Worm (Caenorhabditis elegans) whole organism, dauer: Measurements from ENCODE around the gene ncs-1.

Experiments used
- unc-62 ChIP-seq: sonication (generic microtip); optimal IDR thresholded peaks from 2 replicates; lab custom pipeline; 2017; ENCODE audit warnings: missing biosample characterization, missing genetic modification reagents, missing genetic modification characterization

ncs-1 gene

ce11 chrX:974499-975235, 11.6 kb upstream of the ncs-1 start, which contains the start of gene vps-45:
TSS of gene vps-45 (minus strand) at chrX:974848.
- TF ChIP-seq unc-62 = no peak

ce11 chrX:970072-970471, 7.0 kb upstream of the ncs-1 start, which contains the start of gene C44C1.6:
TSS of gene C44C1.6 (minus strand) at chrX:970270.
- TF ChIP-seq unc-62 = no peak

- no peak for TF ChIP-seq unc-62
Observed at ce11 chrX:960139-960538, 2.9 kb downstream of the ncs-1 start.

ce11 chrX:957581-957980, 5.5 kb downstream of the ncs-1 start, which contains the start of gene chil-10:
TSS of gene chil-10 (plus strand) at chrX:957881.
- TF ChIP-seq unc-62 = no peak

ce11 chrX:954499-955061, 8.5 kb downstream of the ncs-1 start, which contains the start of gene apm-3:
TSS of gene apm-3 (plus strand) at chrX:954975.
- no peak for TF ChIP-seq unc-62

ce11 chrX:952557-953083, 10.5 kb downstream of the ncs-1 start:
- no peak for TF ChIP-seq unc-62

- no peak for TF ChIP-seq unc-62
Observed at ce11 chrX:950482-950881, 12.6 kb downstream of the ncs-1 start, which contains the start of gene arr-1. TSS of gene arr-1 (plus strand) at chrX:950782.

- peak; percentile 35 for TF ChIP-seq unc-62
Observed at ce11 chrX:949466-949865, 13.6 kb downstream of the ncs-1 start.

ce11 chrX:948783-949182, 14.3 kb downstream of the ncs-1 start, which contains the start of gene sms-2:
TSS of gene sms-2 (minus strand) at chrX:948883.
- TF ChIP-seq unc-62 = no peak

ce11 chrX:947885-948284, 15.2 kb downstream of the ncs-1 start:
- no peak for TF ChIP-seq unc-62

- TF ChIP-seq unc-62 = no peak
Observed at ce11 chrX:945669-946068, 17.4 kb downstream of the ncs-1 start.

ce11 chrX:938269-938883, 24.7 kb downstream of the ncs-1 start, which contains the start of gene F53H8.3:
TSS of gene F53H8.3 (plus strand) at chrX:938543.
- no peak for TF ChIP-seq unc-62

ce11 chrX:936013-936412, 27.1 kb downstream of the ncs-1 start:
- TF ChIP-seq unc-62 = no peak

- no peak for TF ChIP-seq unc-62
Observed at ce11 chrX:933504-933903, 29.6 kb downstream of the ncs-1 start, which contains the start of gene F35H12.1. TSS of gene F35H12.1 (plus strand) at chrX:933804.

ce11 chrX:932874-933273, 30.2 kb downstream of the ncs-1 start:
- TF ChIP-seq unc-62 = no peak

ce11 chrX:927632-928031, 35.4 kb downstream of the ncs-1 start:
- no peak for TF ChIP-seq unc-62

- no peak for TF ChIP-seq unc-62
Observed at ce11 chrX:926125-926524, 36.9 kb downstream of the ncs-1 start.
